Worm (Caenorhabditis elegans) whole organism, mixed stage, embryonic: ENCODE measurements around the gene C28C12.1.

Experiments used
- hlh-1 ChIP-seq: fragments of 150-350 bp; optimal IDR thresholded peaks from 2 replicates; lab custom pipeline; 2014; ENCODE audit warnings: missing biosample characterization, missing genetic modification reagents, missing genetic modification characterization
- nhr-2 ChIP-seq: fragments of 150-350 bp; optimal IDR thresholded peaks from 2 replicates; lab custom pipeline; 2014; ENCODE audit warnings: missing biosample characterization, missing genetic modification characterization
- nhr-28 ChIP-seq: fragments of 150-350 bp; optimal IDR thresholded peaks from 2 replicates; lab custom pipeline; 2014; ENCODE audit warnings: missing biosample characterization, missing genetic modification characterization
- pha-4 ChIP-seq: fragments of 150-350 bp; optimal IDR thresholded peaks from 2 replicates; lab custom pipeline; 2018; ENCODE audit warnings: missing biosample characterization, missing genetic modification reagents, missing genetic modification characterization
- unc-39 ChIP-seq: fragments of 150-350 bp; optimal IDR thresholded peaks from 2 replicates; lab custom pipeline; 2014; ENCODE audit warnings: missing biosample characterization, missing genetic modification characterization
- unc-62 ChIP-seq: fragments of 150-350 bp; optimal IDR thresholded peaks from 2 replicates; lab custom pipeline; 2014; ENCODE audit warnings: missing biosample characterization, missing genetic modification reagents, missing genetic modification characterization

ce11 chrIV:8454076-8454475 is 47.4 kb upstream of the C28C12.1 start:
- TF ChIP-seq unc-62 (GFP tag; lab: Kevin White, UChicago), result no peak
- TF ChIP-seq hlh-1 (tag; lab: Kevin White, UChicago), result no peak
- no peak for TF ChIP-seq nhr-2 (tag; lab: Kevin White, UChicago)
- TF ChIP-seq unc-39 (tag; lab: Kevin White, UChicago), result no peak
- TF ChIP-seq pha-4, result no peak
- no peak for TF ChIP-seq nhr-28 (tag; lab: Kevin White, UChicago)
